Worm (Caenorhabditis elegans) whole organism, L1 larva: ENCODE measurements around the gene K05D4.9.

ENCODE experiments used
- Y116A8C.19 ChIP-seq: sonication (generic microtip); optimal IDR thresholded peaks from 2 replicates; lab custom pipeline; 2016; ENCODE audit warnings: missing compliant biosample characterization, missing genetic modification characterization, borderline replicate concordance
- alr-1 ChIP-seq: fragments of 200-800 bp; sonication (Bioruptor generic); optimal IDR thresholded peaks from 2 replicates; lab custom pipeline; 2018; ENCODE audit warnings: borderline replicate concordance, mild to moderate bottlenecking, missing genetic modification characterization, missing compliant biosample characterization
- aly-2 ChIP-seq: fragments of 150-350 bp; optimal IDR thresholded peaks from 2 replicates; lab custom pipeline; 2014; ENCODE audit warnings: missing biosample characterization, missing genetic modification characterization
- blmp-1 ChIP-seq: fragments of 150-350 bp; optimal IDR thresholded peaks from 2 replicates; lab custom pipeline; 2014; ENCODE audit warnings: missing biosample characterization, missing genetic modification characterization
- ceh-82 ChIP-seq, 3 experiments: fragments of 150-350 bp in 1 of 3; sonication (generic microtip) in 2 of 3; optimal IDR thresholded peaks; 2 replicates each; lab custom pipeline; 2014 to 2017; ENCODE audit warnings: missing biosample characterization in 3 of 3, missing genetic modification characterization in 3 of 3
- ceh-90 ChIP-seq: sonication (generic microtip); optimal IDR thresholded peaks from 2 replicates; lab custom pipeline; 2016; ENCODE audit warnings: missing genetic modification characterization, missing compliant biosample characterization
- dsc-1 ChIP-seq: sonication (generic microtip); optimal IDR thresholded peaks from 2 replicates; lab custom pipeline; 2016; ENCODE audit warnings: mild to moderate bottlenecking, missing genetic modification characterization, missing compliant biosample characterization
- efl-1 ChIP-seq, 4 experiments: fragments of 150-350 bp; optimal IDR thresholded peaks in 3 of 4; peaks in 1 of 4; 1 replicate in 1 of 4; 2 replicates in 3 of 4; lab custom pipeline; 2014; ENCODE audit warnings: missing biosample characterization in 2 of 4, missing genetic modification characterization in 2 of 4, missing genetic modification reagents in 2 of 4
- elt-2 ChIP-seq: sonication (generic microtip); optimal IDR thresholded peaks from 2 replicates; lab custom pipeline; 2016; ENCODE audit warnings: missing genetic modification characterization, mild to moderate bottlenecking, inconsistent platforms, missing compliant biosample characterization, missing genetic modification reagents
- elt-3 ChIP-seq, 6 experiments: fragments of 150-350 bp in 1 of 6; sonication (generic microtip); optimal IDR thresholded peaks; 2 replicates each; lab custom pipeline; 2017 to 2018; ENCODE audit warnings: missing biosample characterization in 6 of 6, missing genetic modification characterization in 6 of 6, inconsistent platforms in 1 of 6
- fkh-10 ChIP-seq: sonication (generic microtip); optimal IDR thresholded peaks from 2 replicates; lab custom pipeline; 2017; ENCODE audit warnings: missing biosample characterization, missing genetic modification reagents, missing genetic modification characterization
- fkh-8 ChIP-seq: sonication (generic microtip); optimal IDR thresholded peaks from 2 replicates; lab custom pipeline; 2016; ENCODE audit warnings: mild to moderate bottlenecking, missing genetic modification characterization, missing compliant biosample characterization
- hlh-17 ChIP-seq: fragments of 200-800 bp; sonication (Bioruptor generic); optimal IDR thresholded peaks from 2 replicates; lab custom pipeline; 2018; ENCODE audit warnings: missing genetic modification characterization, mild to moderate bottlenecking, missing compliant biosample characterization, moderate library complexity, borderline replicate concordance
- hlh-4 ChIP-seq: sonication (generic microtip); optimal IDR thresholded peaks from 2 replicates; lab custom pipeline; 2016; ENCODE audit warnings: mild to moderate bottlenecking, missing genetic modification characterization, missing compliant biosample characterization
- hpl-2 ChIP-seq: fragments of 150-350 bp; optimal IDR thresholded peaks from 2 replicates; lab custom pipeline; 2014; ENCODE audit warnings: missing biosample characterization, missing genetic modification reagents, missing genetic modification characterization
- jun-1 ChIP-seq: fragments of 150-350 bp; optimal IDR thresholded peaks from 2 replicates; lab custom pipeline; 2014; ENCODE audit warnings: missing biosample characterization, missing genetic modification reagents, missing genetic modification characterization
- lin-35 ChIP-seq, 2 experiments: fragments of 150-350 bp; optimal IDR thresholded peaks; 2 replicates each; lab custom pipeline; 2014; ENCODE audit warnings: missing biosample characterization in 2 of 2, missing genetic modification characterization in 2 of 2, missing genetic modification reagents in 2 of 2
- lin-39 ChIP-seq: fragments of 150-350 bp; optimal IDR thresholded peaks from 2 replicates; lab custom pipeline; 2014; ENCODE audit warnings: missing biosample characterization, missing genetic modification reagents, missing genetic modification characterization
- lsy-2 ChIP-seq, 2 experiments: fragments of 150-350 bp; optimal IDR thresholded peaks; 2 replicates each; lab custom pipeline; 2014; ENCODE audit warnings: missing biosample characterization in 2 of 2, missing genetic modification characterization in 2 of 2
- mab-9 ChIP-seq: fragments of 200-800 bp; sonication (Bioruptor generic); IDR thresholded peaks from 2 replicates; pipeline ENCODE4 v1.3.6; 2022; ENCODE audit warnings: missing genetic modification reagents, missing genetic modification characterization, missing compliant biosample characterization
- mdl-1 ChIP-seq, 2 experiments: fragments of 150-350 bp; optimal IDR thresholded peaks; 2 replicates each; lab custom pipeline; 2014 to 2017; ENCODE audit warnings: missing biosample characterization in 2 of 2, missing genetic modification characterization in 2 of 2, inconsistent platforms in 1 of 2
- mep-1 ChIP-seq: fragments of 150-350 bp; optimal IDR thresholded peaks from 2 replicates; lab custom pipeline; 2014; ENCODE audit warnings: missing biosample characterization, missing genetic modification characterization
- nhr-19 ChIP-seq: fragments of 200-800 bp; sonication (Bioruptor generic); conservative IDR thresholded peaks from 2 replicates; pipeline ENCODE4 v1.3.6; 2022; ENCODE audit warnings: missing genetic modification characterization, missing compliant biosample characterization
- nhr-47 ChIP-seq: sonication (generic microtip); optimal IDR thresholded peaks from 2 replicates; lab custom pipeline; 2016; ENCODE audit warnings: mild to moderate bottlenecking, missing genetic modification characterization, moderate library complexity, missing compliant biosample characterization
- nhr-76 ChIP-seq: sonication (generic microtip); optimal IDR thresholded peaks from 2 replicates; lab custom pipeline; 2017; ENCODE audit warnings: missing biosample characterization, missing genetic modification characterization
- nhr-90 ChIP-seq: sonication (generic microtip); optimal IDR thresholded peaks from 2 replicates; lab custom pipeline; 2016; ENCODE audit warnings: mild to moderate bottlenecking, missing genetic modification characterization, missing compliant biosample characterization; ENCODE audit not compliant: poor library complexity
- pqm-1 ChIP-seq: sonication (generic microtip); optimal IDR thresholded peaks from 3 replicates; lab custom pipeline; 2017; ENCODE audit warnings: missing biosample characterization, missing genetic modification characterization
- snpc-4 ChIP-seq: fragments of 150-350 bp; optimal IDR thresholded peaks from 2 replicates; lab custom pipeline; 2014; ENCODE audit warnings: missing biosample characterization, missing genetic modification characterization
- sptf-1 ChIP-seq: fragments of 150-350 bp; optimal IDR thresholded peaks from 2 replicates; lab custom pipeline; 2014; ENCODE audit warnings: missing biosample characterization, missing genetic modification characterization
- swsn-7 ChIP-seq: sonication (generic microtip); optimal IDR thresholded peaks from 2 replicates; lab custom pipeline; 2016; ENCODE audit warnings: missing genetic modification characterization, missing compliant biosample characterization
- unc-130 ChIP-seq: fragments of 150-350 bp; optimal IDR thresholded peaks from 2 replicates; lab custom pipeline; 2017; ENCODE audit warnings: missing biosample characterization, missing genetic modification characterization, inconsistent platforms
- unc-86 ChIP-seq: sonication (generic microtip); optimal IDR thresholded peaks from 2 replicates; lab custom pipeline; 2016; ENCODE audit warnings: missing genetic modification characterization, missing compliant biosample characterization
- zip-4 ChIP-seq: fragments of 200-800 bp; sonication (Bioruptor generic); optimal IDR thresholded peaks from 2 replicates; lab custom pipeline; 2018; ENCODE audit warnings: mild to moderate bottlenecking, missing genetic modification characterization, moderate library complexity, missing compliant biosample characterization

K05D4.9 gene

DNA sequence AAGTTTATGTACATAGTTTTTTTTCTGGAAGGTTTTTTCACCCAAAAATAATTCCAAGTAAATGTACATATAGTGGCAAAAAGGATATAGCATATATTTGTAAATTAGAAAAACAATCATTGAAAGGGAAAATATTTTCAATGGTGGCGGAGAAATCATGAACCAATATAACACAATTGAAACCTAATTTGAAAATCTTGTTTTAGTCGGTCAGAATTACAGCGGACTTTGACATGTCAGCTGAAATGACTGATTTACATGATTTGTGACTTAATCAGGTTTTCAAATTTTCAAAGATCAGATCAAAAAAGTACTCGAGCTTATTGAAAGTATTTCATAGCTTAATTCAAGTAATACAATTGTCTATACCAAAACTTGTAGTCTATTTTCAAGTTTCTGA is at the start of gene K05D4.9:
Gene K05D4.9, minus strand, starts transcription at position 101 of the 400 bp plus-strand sequence.
- no peak for TF ChIP-seq nhr-76 (tag; lab: Kevin White, UChicago)
- TF ChIP-seq fkh-8 (tag; lab: Kevin White, UChicago) = peak; percentile 18

DNA sequence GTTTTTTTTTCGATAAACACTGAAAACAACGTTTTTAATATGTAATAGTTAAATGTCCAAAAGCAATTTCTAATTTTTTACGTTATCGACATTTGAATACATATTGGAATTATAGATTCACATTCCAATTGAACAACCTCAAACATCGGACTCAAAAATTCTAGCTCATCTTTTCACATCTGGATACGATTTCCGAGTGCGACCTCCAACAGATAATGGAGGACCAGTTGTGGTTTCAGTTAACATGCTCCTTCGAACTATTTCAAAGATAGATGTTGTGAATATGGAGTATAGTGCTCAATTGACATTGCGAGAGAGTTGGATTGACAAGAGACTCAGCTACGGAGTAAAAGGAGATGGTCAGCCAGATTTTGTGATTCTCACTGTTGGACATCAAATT is 48.4 kb upstream of the K05D4.9 start:
- TF ChIP-seq mdl-1 (tag; optimal IDR thresholded peaks at IDR 0.05; lab: Kevin White, UChicago) = no peak
- no peak for TF ChIP-seq hlh-4 (tag; lab: Kevin White, UChicago)
- TF ChIP-seq unc-86 = no peak
- no peak for TF ChIP-seq swsn-7 (tag; lab: Kevin White, UChicago)
- TF ChIP-seq aly-2 (tag; lab: Kevin White, UChicago) = no peak
- no peak for TF ChIP-seq fkh-10 (GFP tag; lab: Kevin White, UChicago)
- no peak for TF ChIP-seq elt-3 (tag; optimal IDR thresholded peaks at IDR 0.05; lab: Kevin White, UChicago)
- TF ChIP-seq lin-39 (tag; lab: Kevin White, UChicago) = no peak
- no peak for TF ChIP-seq alr-1
- TF ChIP-seq dsc-1 = no peak
- TF ChIP-seq zip-4 = no peak
- TF ChIP-seq ceh-82 (tag; optimal IDR thresholded peaks at IDR 0.05; lab: Kevin White, UChicago) = no peak
- TF ChIP-seq, all 84 proteins: peak for 0

DNA sequence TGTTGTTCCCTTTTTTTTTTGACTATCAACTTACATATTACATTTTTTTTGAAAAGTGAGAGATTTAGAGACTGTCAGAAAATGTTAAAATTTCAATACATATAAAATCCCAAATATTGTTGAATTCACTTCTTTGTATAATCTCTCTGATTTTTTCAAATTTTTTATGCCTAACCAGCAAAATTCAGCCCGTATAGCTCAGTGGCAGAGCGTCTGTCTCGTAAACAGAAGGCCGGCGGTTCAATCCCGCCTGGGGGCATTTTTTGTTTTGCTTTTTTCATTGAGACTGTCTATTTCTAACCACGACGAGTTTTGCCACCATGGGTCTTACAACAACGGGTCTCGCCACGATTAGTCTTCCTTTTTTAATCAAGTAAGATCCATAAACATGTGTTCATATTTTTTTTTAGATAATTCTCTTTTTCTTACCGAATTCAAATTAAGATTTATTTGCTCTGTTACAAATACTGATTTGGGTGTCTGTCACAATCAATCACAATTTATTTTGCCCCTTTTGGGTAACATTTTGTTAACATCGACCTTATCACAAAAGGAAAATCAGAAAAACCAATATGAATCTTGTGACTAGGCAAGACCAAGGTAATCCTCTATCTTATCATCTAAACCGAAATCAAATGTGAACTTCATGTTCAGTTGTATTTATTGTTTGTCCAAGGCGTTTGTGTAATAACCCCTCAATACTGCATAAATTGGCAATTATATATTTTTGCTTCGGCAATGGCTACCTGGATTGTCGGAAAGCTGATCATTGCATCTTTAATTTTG is 47.5 kb upstream of the K05D4.9 start, which contains the start of gene glc-1:
Gene glc-1, plus strand, starts transcription at position 663 of the 786 bp plus-strand sequence.
- peak; percentile 30 for TF ChIP-seq blmp-1 (tag; lab: Kevin White, UChicago)
- TF ChIP-seq pqm-1 (tag; lab: Kevin White, UChicago) = no peak
- peak in 1 of 2 experiments; percentile 9 for TF ChIP-seq lin-35 (GFP tag; optimal IDR thresholded peaks at IDR 0.05; lab: Kevin White, UChicago)
- peak in 1 of 6 experiments; percentile 87 for TF ChIP-seq elt-3 (tag; optimal IDR thresholded peaks at IDR 0.05; lab: Kevin White, UChicago)
- TF ChIP-seq fkh-10 (GFP tag; lab: Kevin White, UChicago) = no peak
- peak; percentile 15 for TF ChIP-seq elt-2 (tag; lab: Kevin White, UChicago)

DNA sequence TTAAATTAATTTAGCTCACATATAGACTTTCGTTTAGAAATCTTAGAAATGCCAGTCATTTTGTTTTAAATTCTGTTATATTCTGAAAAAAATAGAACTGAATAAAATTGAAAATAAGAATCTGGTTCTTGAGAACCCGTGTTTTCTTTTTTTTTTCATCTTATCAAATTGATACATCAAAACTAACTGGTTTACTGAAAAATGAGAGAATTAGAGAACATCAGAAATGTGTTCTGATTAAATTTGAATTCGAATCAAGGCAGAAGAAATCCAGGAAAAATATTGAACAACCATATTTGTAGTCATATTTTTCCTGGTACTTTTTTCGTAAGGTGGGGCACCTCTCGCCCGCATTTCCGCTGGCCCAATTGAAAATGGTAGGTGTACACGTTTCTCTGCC is 46.9 kb upstream of the K05D4.9 start, which contains the start of gene F11A5.15:
Gene F11A5.15, minus strand, starts transcription at position 101 of the 400 bp plus-strand sequence.
- TF ChIP-seq ceh-90 (tag; lab: Kevin White, UChicago) (no peak), efl-1 (optimal IDR thresholded peaks at IDR 0.05; lab: Kevin White, UChicago) (no peak), efl-1 (GFP tag; optimal IDR thresholded peaks at IDR 0.05 in 1 of 2; lab: Kevin White, UChicago) (peak in 1 of 2 experiments; percentile 31), elt-3 (tag; optimal IDR thresholded peaks at IDR 0.05; lab: Kevin White, UChicago) (peak in 1 of 6 experiments; percentile 26)

DNA sequence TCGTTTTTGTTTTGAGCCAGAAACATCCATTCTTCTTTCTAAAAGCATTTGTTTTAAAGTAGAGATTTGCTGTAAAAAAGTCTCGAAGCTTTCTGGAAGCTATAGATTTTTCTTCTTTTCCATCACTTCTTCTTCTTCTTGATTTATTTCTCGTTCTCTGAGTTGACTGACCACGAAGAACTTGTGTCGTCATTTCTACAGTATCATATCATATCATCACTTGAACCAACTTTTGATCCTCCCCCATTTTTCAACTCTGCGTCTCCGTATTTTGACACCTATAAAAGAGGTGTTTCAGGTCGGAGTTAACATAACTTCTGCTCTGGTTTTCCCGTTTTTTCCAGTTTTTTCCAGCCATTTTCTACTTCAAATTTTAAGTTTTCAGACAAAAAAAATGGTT is 42.9 kb upstream of the K05D4.9 start, which contains the start of gene F11A5.9:
Gene F11A5.9, plus strand, starts transcription at position 386 of the 400 bp plus-strand sequence.
- no peak for TF ChIP-seq sptf-1
- no peak for TF ChIP-seq hpl-2
- TF ChIP-seq hlh-17 (GFP tag; lab: Kevin White, UChicago) = no peak
- no peak for TF ChIP-seq mab-9 (GFP tag; lab: Robert Waterston, UW)
- TF ChIP-seq blmp-1 (tag; lab: Kevin White, UChicago) = peak; percentile 38
- no peak for TF ChIP-seq snpc-4 (tag; lab: Kevin White, UChicago)
- TF ChIP-seq jun-1 = no peak
- TF ChIP-seq nhr-19 (GFP tag; lab: Robert Waterston, UW) = peak; percentile 19; the same call in 1 of the 2 replicates
- no peak for TF ChIP-seq nhr-47 (tag; lab: Kevin White, UChicago)
- peak in 1 of 2 experiments; percentile 9 for TF ChIP-seq lin-35 (GFP tag; optimal IDR thresholded peaks at IDR 0.05; lab: Kevin White, UChicago)
- TF ChIP-seq mep-1 (tag; lab: Kevin White, UChicago) = no peak
- TF ChIP-seq unc-130 (tag; lab: Kevin White, UChicago) = no peak
- no peak for TF ChIP-seq Y116A8C.19 (tag; lab: Kevin White, UChicago)
- TF ChIP-seq lsy-2 (tag; optimal IDR thresholded peaks at IDR 0.05; lab: Kevin White, UChicago) = peak in 1 of 2 experiments; percentile 35
- TF ChIP-seq elt-3 (tag; optimal IDR thresholded peaks at IDR 0.05; lab: Kevin White, UChicago) = peak in 2 of 6 experiments; percentile 5 to 69
- no peak for TF ChIP-seq nhr-90 (tag; lab: Kevin White, UChicago)
